Worm (Caenorhabditis elegans): Measurements from ENCODE around the gene egl-20.

ce11 chrIV:9840984-9841590 is 25.8 kb upstream of the egl-20 start, which contains the start of the genes kin-24 and msp-56:
- TF ChIP-seq elt-2 (tag; optimal IDR thresholded peaks at IDR 0.05) (no peak), hlh-6 (tag; optimal IDR thresholded peaks at IDR 0.05) (no peak), ama-1 (optimal IDR thresholded peaks at IDR 0.05) (no peak), dmd-4 (tag; optimal IDR thresholded peaks at IDR 0.05; ENCODE audit: borderline replicate concordance) (no peak), gmeb-2 (tag; optimal IDR thresholded peaks at IDR 0.05) (no peak), nfya-1 (tag; optimal IDR thresholded peaks at IDR 0.05) (no peak), ceh-30 (tag; optimal IDR thresholded peaks at IDR 0.05) (no peak), unc-55 (GFP tag; optimal IDR thresholded peaks at IDR 0.05) (no peak), ceh-34 (tag; optimal IDR thresholded peaks at IDR 0.05) (no peak), unc-86 (tag; optimal IDR thresholded peaks at IDR 0.05) (no peak), pqm-1 (tag; optimal IDR thresholded peaks at IDR 0.05) (no peak), pha-4 (tag; optimal IDR thresholded peaks at IDR 0.05) (no peak)

All from whole organism, late embryonic.